Worm (Caenorhabditis elegans) whole organism, young adult: ENCODE data around the gene K10C2.6.

Experiments
- C17E4.6 ChIP-seq: fragments of 200-800 bp; sonication (Bioruptor generic); IDR thresholded peaks from 2 replicates; pipeline ENCODE4 v1.3.6; 2022; ENCODE audit warnings: missing genetic modification reagents, missing genetic modification characterization, missing compliant biosample characterization
- egl-18 ChIP-seq: fragments of 200-800 bp; sonication (Bioruptor generic); IDR thresholded peaks from 2 replicates; pipeline ENCODE4 v1.3.6; 2022; ENCODE audit warnings: missing genetic modification reagents, missing genetic modification characterization, missing compliant biosample characterization
- pha-4 ChIP-seq: fragments of 150-350 bp; sonication (generic microtip); optimal IDR thresholded peaks from 2 replicates; lab custom pipeline; 2014; ENCODE audit warnings: missing biosample characterization, missing genetic modification reagents, missing genetic modification characterization
- sdz-38 ChIP-seq: sonication (generic microtip); optimal IDR thresholded peaks from 2 replicates; lab custom pipeline; 2016; ENCODE audit warnings: missing genotype, missing genetic modification characterization, missing compliant biosample characterization

DNA sequence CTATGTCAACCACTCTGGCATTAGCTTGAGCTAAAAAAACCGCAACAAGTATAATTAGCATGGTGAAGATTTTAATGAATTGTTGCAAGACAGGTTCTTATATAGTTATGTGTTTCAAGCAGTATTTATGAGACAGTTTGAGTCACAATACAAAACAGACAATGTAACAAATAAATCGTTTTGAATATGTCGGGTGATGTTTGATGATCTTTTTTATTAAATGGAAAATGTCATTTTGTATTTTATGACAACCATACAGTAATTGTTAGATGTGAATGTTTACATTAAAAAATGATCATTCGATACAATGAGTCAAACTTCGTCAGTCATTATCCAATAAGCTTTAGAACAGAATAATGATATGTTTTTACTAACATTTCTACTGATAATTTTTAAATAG, 7.9 kb upstream of the K10C2.6 start, which contains the start of gene K10C2.7:
- TF ChIP-seq egl-18 (GFP tag; lab: Robert Waterston, UW) (no peak), pha-4 (no peak), C17E4.6 (GFP tag; lab: Robert Waterston, UW) (no peak), sdz-38 (tag; lab: Kevin White, UChicago) (no peak)
